Fruit fly (Drosophila melanogaster) whole organism, embryonic: ENCODE data around the gene CG9919.

ENCODE experiments used
- Asciz ChIP-seq: fragments of 200-800 bp; sonication (Bioruptor generic); optimal IDR thresholded peaks from 2 replicates; lab custom pipeline; 2017; ENCODE audit warnings: missing biosample characterization, mild to moderate bottlenecking, missing genetic modification characterization, missing genetic modification reagents
- Atf3 ChIP-seq: fragments of 200-800 bp; sonication (Bioruptor generic); optimal IDR thresholded peaks from 3 replicates; lab custom pipeline; 2016; ENCODE audit warnings: missing biosample characterization, missing genetic modification characterization
- B-H1 ChIP-seq: fragments of 200-800 bp; sonication (Bioruptor generic); IDR thresholded peaks from 3 replicates; pipeline ENCODE4 v1.3.6; 2022; ENCODE audit warnings: missing biosample characterization, missing genetic modification characterization
- CG10979 ChIP-seq: fragments of 200-800 bp; sonication (Bioruptor generic); optimal IDR thresholded peaks from 2 replicates; lab custom pipeline; 2018; ENCODE audit warnings: missing biosample characterization, mild to moderate bottlenecking, missing genetic modification characterization, moderate library complexity
- CG11504 ChIP-seq: fragments of 200-800 bp; sonication (Bioruptor generic); optimal IDR thresholded peaks from 3 replicates; lab custom pipeline; 2019; ENCODE audit warnings: missing biosample characterization, mild to moderate bottlenecking, missing genetic modification characterization, moderate library complexity
- CG1233 ChIP-seq: fragments of 200-800 bp; sonication (Bioruptor generic); optimal IDR thresholded peaks from 4 replicates; lab custom pipeline; 2018; ENCODE audit warnings: missing biosample characterization, mild to moderate bottlenecking, missing genetic modification characterization
- CG13894 ChIP-seq: fragments of 200-800 bp; sonication (Bioruptor generic); optimal IDR thresholded peaks from 3 replicates; lab custom pipeline; 2018; ENCODE audit warnings: missing biosample characterization, mild to moderate bottlenecking, missing genetic modification characterization, moderate library complexity
- CG14710 ChIP-seq: fragments of 200-800 bp; sonication (Bioruptor generic); optimal IDR thresholded peaks from 3 replicates; lab custom pipeline; 2019; ENCODE audit warnings: missing biosample characterization, mild to moderate bottlenecking, missing genetic modification characterization, moderate library complexity
- CG15011 ChIP-seq: fragments of 200-800 bp; sonication (Bioruptor generic); optimal IDR thresholded peaks from 3 replicates; lab custom pipeline; 2018; ENCODE audit warnings: missing biosample characterization, mild to moderate bottlenecking, missing genetic modification characterization
- CG1647 ChIP-seq: fragments of 200-800 bp; sonication (Bioruptor generic); optimal IDR thresholded peaks from 3 replicates; lab custom pipeline; 2016; ENCODE audit warnings: missing biosample characterization, missing genetic modification characterization
- CG17802 ChIP-seq: fragments of 200-800 bp; sonication (Bioruptor generic); optimal IDR thresholded peaks from 2 replicates; lab custom pipeline; 2018; ENCODE audit warnings: missing biosample characterization, mild to moderate bottlenecking, missing genetic modification characterization, moderate library complexity
- CG18476 ChIP-seq: fragments of 200-800 bp; sonication (Bioruptor generic); optimal IDR thresholded peaks from 2 replicates; lab custom pipeline; 2016; ENCODE audit warnings: missing biosample characterization, mild to moderate bottlenecking, missing genetic modification characterization
- CG30431 ChIP-seq: fragments of 200-800 bp; sonication (Bioruptor generic); optimal IDR thresholded peaks from 2 replicates; lab custom pipeline; 2017; ENCODE audit warnings: missing biosample characterization, missing genetic modification characterization
- CG33557 ChIP-seq: fragments of 200-800 bp; sonication (Bioruptor generic); optimal IDR thresholded peaks from 2 replicates; lab custom pipeline; 2019; ENCODE audit warnings: missing biosample characterization, mild to moderate bottlenecking, missing genetic modification characterization, moderate library complexity
- CG4730 ChIP-seq: fragments of 200-800 bp; sonication (Bioruptor generic); IDR thresholded peaks from 2 replicates; pipeline ENCODE4 v1.3.6; 2022; ENCODE audit warnings: missing biosample characterization, missing genetic modification characterization
- CG5953 ChIP-seq: fragments of 200-800 bp; sonication (Bioruptor generic); IDR thresholded peaks from 2 replicates; pipeline ENCODE4 v1.3.6; 2022; ENCODE audit warnings: missing biosample characterization, missing genetic modification characterization
- CG6272 ChIP-seq: fragments of 200-800 bp; sonication (Bioruptor generic); IDR thresholded peaks from 2 replicates; pipeline ENCODE4 v1.3.6; 2022; ENCODE audit warnings: missing biosample characterization, missing genetic modification characterization
- CG6654 ChIP-seq: fragments of 200-800 bp; sonication (Bioruptor generic); optimal IDR thresholded peaks from 2 replicates; lab custom pipeline; 2017; ENCODE audit warnings: missing biosample characterization, mild to moderate bottlenecking, missing genetic modification characterization
- CG6765 ChIP-seq: fragments of 200-800 bp; sonication (Bioruptor generic); optimal IDR thresholded peaks from 3 replicates; lab custom pipeline; 2017; ENCODE audit warnings: missing biosample characterization, mild to moderate bottlenecking, missing genetic modification characterization
- CG7963 ChIP-seq: fragments of 200-800 bp; sonication (Bioruptor generic); IDR thresholded peaks from 3 replicates; pipeline ENCODE4 v1.3.6; 2022; ENCODE audit warnings: missing biosample characterization, missing genetic modification characterization; ENCODE audit not compliant: partially characterized antibody
- CG8924 ChIP-seq: fragments of 200-800 bp; optimal IDR thresholded peaks from 3 replicates; lab custom pipeline; 2019; ENCODE audit warnings: missing biosample characterization, mild to moderate bottlenecking, missing genetic modification characterization, moderate library complexity
- HLH3B ChIP-seq: fragments of 200-800 bp; sonication (Bioruptor generic); IDR thresholded peaks from 2 replicates; pipeline ENCODE4 v1.3.6; 2022; ENCODE audit warnings: missing biosample characterization, missing genetic modification characterization
- Hmx ChIP-seq: fragments of 200-800 bp; sonication (Bioruptor generic); optimal IDR thresholded peaks from 2 replicates; lab custom pipeline; 2016; ENCODE audit warnings: missing biosample characterization, missing genetic modification characterization
- Lim3 ChIP-seq: fragments of 200-800 bp; sonication (Bioruptor generic); IDR thresholded peaks from 2 replicates; pipeline ENCODE4 v1.3.6; 2022; ENCODE audit warnings: missing biosample characterization, missing genetic modification characterization
- Nf-YC ChIP-seq: fragments of 200-800 bp; optimal IDR thresholded peaks from 3 replicates; lab custom pipeline; 2019; ENCODE audit warnings: missing biosample characterization, mild to moderate bottlenecking, missing genetic modification characterization, moderate library complexity
- Opbp ChIP-seq: fragments of 200-800 bp; sonication (Bioruptor generic); IDR thresholded peaks from 3 replicates; pipeline ENCODE4 v1.3.6; 2022; ENCODE audit warnings: missing biosample characterization, missing genetic modification characterization; ENCODE audit not compliant: partially characterized antibody
- Sin3A ChIP-seq: fragments of >200 bp; optimal IDR thresholded peaks from 2 replicates; lab custom pipeline; 2018
- Xbp1 ChIP-seq: fragments of 200-800 bp; sonication (Bioruptor generic); optimal IDR thresholded peaks from 3 replicates; lab custom pipeline; 2016; ENCODE audit warnings: missing biosample characterization, mild to moderate bottlenecking, missing genetic modification characterization
- ato ChIP-seq: fragments of 200-800 bp; sonication (Bioruptor generic); IDR thresholded peaks from 2 replicates; pipeline ENCODE4 v1.3.6; 2022; ENCODE audit warnings: missing biosample characterization, missing genetic modification characterization; ENCODE audit not compliant: partially characterized antibody
- bcd ChIP-seq: fragments of 200-800 bp; sonication (Bioruptor generic); optimal IDR thresholded peaks from 2 replicates; lab custom pipeline; 2017; ENCODE audit warnings: missing biosample characterization, mild to moderate bottlenecking, missing genetic modification characterization
- bsh ChIP-seq, 2 experiments: fragments of 200-800 bp; sonication (Bioruptor generic); optimal IDR thresholded peaks; 2 replicates each; lab custom pipeline; 2017 to 2018; ENCODE audit warnings: mild to moderate bottlenecking in 2 of 2, missing biosample characterization in 2 of 2, missing genetic modification characterization in 2 of 2, moderate library complexity in 1 of 2
- cad ChIP-seq: fragments of >200 bp; optimal IDR thresholded peaks from 2 replicates; lab custom pipeline; 2017; ENCODE audit warnings: missing biosample characterization, missing genetic modification characterization
- crol ChIP-seq: fragments of 200-800 bp; sonication (Bioruptor generic); IDR thresholded peaks from 2 replicates; pipeline ENCODE4 v1.3.6; 2022; ENCODE audit warnings: missing biosample characterization, missing genetic modification characterization
- danr ChIP-seq: fragments of 200-800 bp; sonication (Bioruptor generic); IDR thresholded peaks from 2 replicates; pipeline ENCODE4 v1.3.6; 2022; ENCODE audit warnings: missing biosample characterization, missing genetic modification characterization
- emc ChIP-seq: fragments of 200-800 bp; sonication (Bioruptor generic); optimal IDR thresholded peaks from 2 replicates; lab custom pipeline; 2016; ENCODE audit warnings: missing biosample characterization, missing genetic modification characterization
- exex ChIP-seq: fragments of 200-800 bp; sonication (Bioruptor generic); optimal IDR thresholded peaks from 4 replicates; lab custom pipeline; 2018; ENCODE audit warnings: missing biosample characterization, mild to moderate bottlenecking, missing genetic modification characterization, moderate library complexity
- gcm ChIP-seq: fragments of 200-800 bp; sonication (Bioruptor generic); optimal IDR thresholded peaks from 2 replicates; lab custom pipeline; 2019; ENCODE audit warnings: missing biosample characterization, mild to moderate bottlenecking, missing genetic modification characterization, moderate library complexity
- ind ChIP-seq: fragments of 200-800 bp; sonication (Bioruptor generic); optimal IDR thresholded peaks from 3 replicates; lab custom pipeline; 2016; ENCODE audit warnings: missing biosample characterization, missing genetic modification characterization
- knrl ChIP-seq: fragments of 200-800 bp; sonication (Bioruptor generic); IDR thresholded peaks from 3 replicates; pipeline ENCODE4 v1.3.6; 2022; ENCODE audit warnings: missing biosample characterization, missing genetic modification characterization; ENCODE audit not compliant: partially characterized antibody
- lola ChIP-seq, 3 experiments: fragments of >200 bp in 2 of 3; fragments of 200-800 bp in 1 of 3; sonication (Bioruptor generic) in 1 of 3; optimal IDR thresholded peaks; 2 replicates each; lab custom pipeline; 2017 to 2019; ENCODE audit warnings: missing biosample characterization in 3 of 3, missing genetic modification characterization in 3 of 3, mild to moderate bottlenecking in 1 of 3, moderate library complexity in 1 of 3
- pfk ChIP-seq: fragments of 200-800 bp; sonication (Bioruptor generic); optimal IDR thresholded peaks from 2 replicates; lab custom pipeline; 2018; ENCODE audit warnings: missing biosample characterization, mild to moderate bottlenecking, missing genetic modification characterization, moderate library complexity
- rib ChIP-seq: fragments of 200-800 bp; sonication (Bioruptor generic); IDR thresholded peaks from 2 replicates; pipeline ENCODE4 v1.3.6; 2022; ENCODE audit warnings: missing biosample characterization, missing genetic modification characterization
- schlank ChIP-seq: fragments of 200-800 bp; sonication (Bioruptor generic); optimal IDR thresholded peaks from 2 replicates; lab custom pipeline; 2018; ENCODE audit warnings: missing biosample characterization, mild to moderate bottlenecking, missing genetic modification characterization
- sens-2 ChIP-seq: fragments of 200-800 bp; sonication (Bioruptor generic); IDR thresholded peaks from 2 replicates; pipeline ENCODE4 v1.3.6; 2022; ENCODE audit warnings: missing biosample characterization, missing genetic modification characterization
- sqz ChIP-seq: fragments of 200-800 bp; sonication (Bioruptor generic); optimal IDR thresholded peaks from 3 replicates; lab custom pipeline; 2018; ENCODE audit warnings: missing biosample characterization, mild to moderate bottlenecking, missing genetic modification characterization
- tio ChIP-seq: fragments of 200-800 bp; sonication (Bioruptor generic); optimal IDR thresholded peaks from 2 replicates; lab custom pipeline; 2017; ENCODE audit warnings: missing biosample characterization, missing genetic modification characterization, inconsistent platforms
- tna ChIP-seq: fragments of 200-800 bp; sonication (Bioruptor generic); IDR thresholded peaks from 2 replicates; pipeline ENCODE4 v1.3.6; 2022; ENCODE audit warnings: missing biosample characterization, missing genetic modification characterization; ENCODE audit not compliant: partially characterized antibody
- twi ChIP-seq: fragments of 200-800 bp; optimal IDR thresholded peaks from 2 replicates; lab custom pipeline; 2019; ENCODE audit warnings: missing biosample characterization, mild to moderate bottlenecking, missing genetic modification characterization, moderate library complexity
- wdn ChIP-seq: fragments of 200-800 bp; sonication (Bioruptor generic); IDR thresholded peaks from 2 replicates; pipeline ENCODE4 v1.3.6; 2022; ENCODE audit warnings: missing biosample characterization, missing genetic modification characterization

Gene CG9919

DNA sequence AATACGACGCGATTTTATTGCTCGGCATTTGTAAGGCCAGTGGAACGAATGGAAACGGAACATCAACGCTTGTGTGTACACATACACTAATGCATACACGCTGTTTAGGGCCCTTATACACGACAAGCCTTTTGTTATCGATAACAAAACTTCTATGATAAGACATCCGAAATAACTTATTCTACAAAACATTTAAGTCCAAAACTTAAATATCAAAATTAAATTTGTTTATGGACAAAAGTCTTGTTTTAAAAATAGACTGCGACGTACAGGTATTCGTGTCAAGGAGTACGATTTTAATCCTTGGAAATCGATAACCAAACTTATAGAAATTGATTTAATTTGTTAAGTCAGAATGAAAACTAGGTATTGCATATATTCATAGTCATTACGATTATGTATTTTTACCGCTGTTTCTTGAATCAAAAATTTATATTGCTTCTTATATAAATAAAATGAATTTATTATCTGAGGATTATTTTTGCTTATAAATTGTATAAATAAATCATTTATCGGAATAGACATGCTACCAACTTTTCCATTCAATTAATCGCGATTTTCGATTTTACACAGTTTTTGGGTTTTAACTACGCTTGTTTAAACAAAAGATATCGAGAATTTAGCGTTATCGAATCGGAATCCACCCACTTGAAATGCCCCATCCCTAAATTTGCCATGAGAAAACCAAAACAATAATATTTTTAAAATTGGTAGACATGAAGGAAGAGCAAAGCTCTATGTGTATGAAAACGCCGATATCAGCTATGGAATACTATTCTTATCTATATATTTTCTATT lies 17.3 kb downstream of the CG9919 start, which contains the start of the genes CG9915 and SWIP (continued):
- TF ChIP-seq lola (GFP tag; optimal IDR thresholded peaks at IDR 0.05; lab: Kevin White, UChicago) (peak in 1 of 3 experiments; percentile 53), Nf-YC (tag; lab: Kevin White, UChicago) (peak; percentile 16), B-H1 (GFP tag; lab: Robert Waterston, UW) (no peak), CG13894 (tag; lab: Kevin White, UChicago) (no peak), twi (tag; lab: Kevin White, UChicago) (no peak), CG1647 (no peak), rib (GFP tag; lab: Robert Waterston, UW) (no peak), Opbp (GFP tag; lab: Robert Waterston, UW) (peak; percentile 79; the same call in 2 of the 3 replicates), CG11504 (tag; lab: Kevin White, UChicago) (no peak), bcd (GFP tag; lab: Kevin White, UChicago) (no peak), crol (no peak), CG10979 (peak; percentile 22), schlank (tag; lab: Kevin White, UChicago) (no peak), CG7963 (peak; percentile 84), bsh (GFP tag; optimal IDR thresholded peaks at IDR 0.05; lab: Kevin White, UChicago) (no peak), CG14710 (tag; lab: Kevin White, UChicago) (peak; percentile 40), CG17802 (no peak), sens-2 (GFP tag; lab: Robert Waterston, UW) (no peak), Atf3 (GFP tag; lab: Kevin White, UChicago) (no peak), sqz (GFP tag; lab: Kevin White, UChicago) (no peak), Asciz (GFP tag; lab: Kevin White, UChicago) (no peak), Xbp1 (GFP tag; lab: Kevin White, UChicago) (peak; percentile 16), cad (GFP tag; lab: Kevin White, UChicago) (no peak), pfk (GFP tag; lab: Kevin White, UChicago) (peak; percentile 97), CG6272 (GFP tag; lab: Robert Waterston, UW) (no peak), HLH3B (GFP tag; lab: Robert Waterston, UW) (no peak), ato (GFP tag; lab: Robert Waterston, UW) (peak; percentile 87), tna (GFP tag; lab: Robert Waterston, UW) (peak; percentile 75), gcm (GFP tag; lab: Kevin White, UChicago) (no peak), CG6654 (GFP tag; lab: Kevin White, UChicago) (no peak), CG30431 (GFP tag; lab: Kevin White, UChicago) (no peak), CG18476 (GFP tag; lab: Kevin White, UChicago) (no peak), ind (no peak), CG4730 (GFP tag; lab: Robert Waterston, UW) (no peak), CG6765 (no peak), CG15011 (GFP tag; lab: Kevin White, UChicago) (no peak), wdn (GFP tag; lab: Robert Waterston, UW) (no peak), Hmx (GFP tag; lab: Kevin White, UChicago) (no peak), Lim3 (GFP tag; lab: Robert Waterston, UW) (no peak), emc (GFP tag; lab: Kevin White, UChicago) (no peak), CG33557 (GFP tag; lab: Kevin White, UChicago) (no peak), exex (no peak), CG5953 (GFP tag; lab: Robert Waterston, UW) (no peak), CG1233 (GFP tag; lab: Kevin White, UChicago) (no peak), danr (GFP tag; lab: Robert Waterston, UW) (no peak), knrl (GFP tag; lab: Robert Waterston, UW) (peak; percentile 12; the same call in 1 of the 3 replicates), tio (GFP tag; lab: Kevin White, UChicago) (no peak), Sin3A (lab: Kevin White, UChicago) (no peak), CG8924 (tag; lab: Kevin White, UChicago) (peak; percentile 33)
